Worm (Caenorhabditis elegans) whole organism, mixed stage, embryonic: ENCODE data around the gene T03G11.10.

Experiments
- elt-1 ChIP-seq: sonication (generic microtip); optimal IDR thresholded peaks from 2 replicates; lab custom pipeline; 2017; ENCODE audit warnings: missing genetic modification characterization, mild to moderate bottlenecking, missing compliant biosample characterization, antibody characterized with exemption, moderate library complexity, borderline replicate concordance; ENCODE audit not compliant: insufficient read depth
- nhr-28 ChIP-seq: fragments of 150-350 bp; optimal IDR thresholded peaks from 2 replicates; lab custom pipeline; 2014; ENCODE audit warnings: missing biosample characterization, missing genetic modification characterization

DNA sequence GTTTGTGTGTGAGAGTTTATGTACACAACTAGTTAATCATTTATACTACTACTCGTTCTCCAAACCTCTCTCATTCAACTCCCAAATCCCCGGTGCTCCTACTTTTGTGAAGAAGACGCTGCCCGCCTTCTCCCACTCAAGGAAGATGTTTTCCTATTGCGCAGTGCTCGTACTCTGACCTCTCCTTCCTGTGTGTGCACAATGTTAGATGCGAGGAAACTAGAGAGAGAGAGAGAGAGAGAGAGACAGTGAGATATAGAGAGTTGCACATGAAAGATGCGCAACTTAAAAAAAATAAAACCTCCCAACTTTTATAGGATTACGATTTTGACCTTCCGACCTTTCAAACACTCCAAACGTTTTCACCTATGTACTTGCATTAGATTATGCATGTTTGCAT is 39.5 kb upstream of the T03G11.10 start:
- no peak for TF ChIP-seq elt-1 (tag; lab: Kevin White, UChicago)
- no peak for TF ChIP-seq nhr-28 (tag; lab: Kevin White, UChicago)
